Worm (Caenorhabditis elegans) whole organism, young adult: ENCODE data around the gene tag-52.

ENCODE experiments used
- B0035.1 ChIP-seq: sonication (generic microtip); optimal IDR thresholded peaks from 2 replicates; lab custom pipeline; 2016; ENCODE audit warnings: missing genetic modification characterization, mild to moderate bottlenecking, missing compliant biosample characterization, missing genotype, missing genetic modification reagents
- B0261.1 ChIP-seq: sonication (generic microtip); optimal IDR thresholded peaks from 2 replicates; lab custom pipeline; 2016; ENCODE audit warnings: mild to moderate bottlenecking, missing genetic modification characterization, moderate library complexity, missing compliant biosample characterization
- B0336.3 ChIP-seq: fragments of 200-800 bp; sonication (Bioruptor generic); IDR thresholded peaks from 2 replicates; pipeline ENCODE4 v1.3.6; 2022; ENCODE audit warnings: missing genetic modification characterization, missing compliant biosample characterization
- C17E4.6 ChIP-seq: fragments of 200-800 bp; sonication (Bioruptor generic); IDR thresholded peaks from 2 replicates; pipeline ENCODE4 v1.3.6; 2022; ENCODE audit warnings: missing genetic modification reagents, missing genetic modification characterization, missing compliant biosample characterization
- F23B12.7 ChIP-seq: sonication (generic microtip); optimal IDR thresholded peaks from 2 replicates; lab custom pipeline; 2017; ENCODE audit warnings: missing genetic modification characterization, mild to moderate bottlenecking, missing compliant biosample characterization, antibody characterized with exemption, moderate library complexity; ENCODE audit not compliant: insufficient read depth
- F52B5.7 ChIP-seq: sonication (generic microtip); optimal IDR thresholded peaks from 2 replicates; lab custom pipeline; 2016; ENCODE audit warnings: mild to moderate bottlenecking, missing genetic modification characterization, missing compliant biosample characterization
- T26A5.8 ChIP-seq: sonication (generic microtip); optimal IDR thresholded peaks from 2 replicates; lab custom pipeline; 2016; ENCODE audit warnings: missing genetic modification characterization, missing compliant biosample characterization
- Y53G8AR.9 ChIP-seq: fragments of 200-800 bp; sonication (Bioruptor generic); conservative IDR thresholded peaks from 2 replicates; pipeline ENCODE4 v1.3.6; 2022; ENCODE audit warnings: missing genetic modification reagents, missing genetic modification characterization, missing compliant biosample characterization
- ama-1 ChIP-seq, 3 experiments: fragments of 150-350 bp in 1 of 3; sonication (generic microtip) in 2 of 3; optimal IDR thresholded peaks; 2 replicates each; lab custom pipeline; 2014 to 2018; ENCODE audit warnings: missing biosample characterization in 2 of 3, missing genetic modification characterization in 2 of 3, missing genetic modification reagents in 2 of 3
- cebp-1 ChIP-seq, 2 experiments: fragments of 200-800 bp in 1 of 2; sonication (Bioruptor generic) in 1 of 2; sonication (generic microtip) in 1 of 2; IDR thresholded peaks in 1 of 2; optimal IDR thresholded peaks in 1 of 2; 2 replicates each; pipeline versions ENCODE4 v1.3.6 to Lab custom; 2017 to 2022; ENCODE audit warnings: missing compliant biosample characterization in 2 of 2, missing genetic modification characterization in 2 of 2, mild to moderate bottlenecking in 1 of 2, missing genetic modification reagents in 1 of 2, moderate library complexity in 1 of 2
- ceh-27 ChIP-seq: fragments of 200-800 bp; sonication (Bioruptor generic); optimal IDR thresholded peaks from 2 replicates; lab custom pipeline; 2018; ENCODE audit warnings: mild to moderate bottlenecking, missing genetic modification characterization, moderate library complexity, missing compliant biosample characterization
- dpff-1 ChIP-seq: sonication (generic microtip); optimal IDR thresholded peaks from 2 replicates; lab custom pipeline; 2017; ENCODE audit warnings: mild to moderate bottlenecking, missing genetic modification characterization, missing compliant biosample characterization
- egl-18 ChIP-seq: fragments of 200-800 bp; sonication (Bioruptor generic); IDR thresholded peaks from 2 replicates; pipeline ENCODE4 v1.3.6; 2022; ENCODE audit warnings: missing genetic modification reagents, missing genetic modification characterization, missing compliant biosample characterization
- egrh-3 ChIP-seq: fragments of 200-800 bp; sonication (Bioruptor generic); IDR thresholded peaks from 2 replicates; pipeline ENCODE4 v1.3.6; 2022; ENCODE audit warnings: missing genetic modification reagents, missing genetic modification characterization, missing compliant biosample characterization
- gei-17 ChIP-seq: fragments of 200-800 bp; sonication (Bioruptor generic); optimal IDR thresholded peaks from 2 replicates; lab custom pipeline; 2018; ENCODE audit warnings: mild to moderate bottlenecking, missing genetic modification characterization, missing compliant biosample characterization
- him-1 ChIP-seq: sonication (generic microtip); optimal IDR thresholded peaks from 2 replicates; lab custom pipeline; 2016; ENCODE audit warnings: missing genotype, missing genetic modification reagents, missing genetic modification characterization, missing compliant biosample characterization
- let-526 ChIP-seq: fragments of 200-800 bp; sonication (Bioruptor generic); IDR thresholded peaks from 2 replicates; pipeline ENCODE4 v1.3.6; 2022; ENCODE audit warnings: missing genetic modification reagents, missing genetic modification characterization, missing compliant biosample characterization
- lin-26 ChIP-seq: fragments of 200-800 bp; sonication (Bioruptor generic); IDR thresholded peaks from 2 replicates; pipeline ENCODE4 v1.3.6; 2022; ENCODE audit warnings: missing genetic modification reagents, missing genetic modification characterization, missing compliant biosample characterization
- lir-1 ChIP-seq: fragments of 200-800 bp; sonication (Bioruptor generic); conservative IDR thresholded peaks from 2 replicates; pipeline ENCODE4 v1.3.6; 2022; ENCODE audit warnings: missing genetic modification reagents, missing genetic modification characterization, missing compliant biosample characterization
- madf-3 ChIP-seq: fragments of 200-800 bp; sonication (Bioruptor generic); IDR thresholded peaks from 2 replicates; pipeline ENCODE4 v1.3.6; 2022; ENCODE audit warnings: missing genetic modification reagents, missing genetic modification characterization, missing compliant biosample characterization
- mes-4 ChIP-seq: sonication (generic microtip); optimal IDR thresholded peaks from 2 replicates; lab custom pipeline; 2016; ENCODE audit warnings: missing genotype, missing genetic modification characterization, missing compliant biosample characterization
- nhr-120 ChIP-seq: fragments of 200-800 bp; sonication (Bioruptor generic); IDR thresholded peaks from 2 replicates; pipeline ENCODE4 v1.3.6; 2022; ENCODE audit warnings: missing genetic modification characterization, missing compliant biosample characterization
- nhr-179 ChIP-seq: sonication (generic microtip); optimal IDR thresholded peaks from 2 replicates; lab custom pipeline; 2016; ENCODE audit warnings: mild to moderate bottlenecking, missing genetic modification characterization, missing compliant biosample characterization
- nhr-27 ChIP-seq: fragments of 200-800 bp; sonication (Bioruptor generic); optimal IDR thresholded peaks from 2 replicates; lab custom pipeline; 2018; ENCODE audit warnings: mild to moderate bottlenecking, missing genetic modification characterization, moderate library complexity, missing compliant biosample characterization
- nhr-80 ChIP-seq: sonication (generic microtip); optimal IDR thresholded peaks from 2 replicates; lab custom pipeline; 2016; ENCODE audit warnings: missing genetic modification characterization, missing compliant biosample characterization
- pbrm-1 ChIP-seq: fragments of 200-800 bp; sonication (Bioruptor generic); IDR thresholded peaks from 2 replicates; pipeline ENCODE4 v1.3.6; 2022; ENCODE audit warnings: missing genetic modification reagents, missing genetic modification characterization, missing compliant biosample characterization
- pha-4 ChIP-seq: fragments of 150-350 bp; sonication (generic microtip); optimal IDR thresholded peaks from 2 replicates; lab custom pipeline; 2014; ENCODE audit warnings: missing biosample characterization, missing genetic modification reagents, missing genetic modification characterization
- rcor-1 ChIP-seq: fragments of 200-800 bp; sonication (Bioruptor generic); IDR thresholded peaks from 2 replicates; pipeline ENCODE4 v1.3.6; 2022; ENCODE audit warnings: missing genetic modification reagents, missing genetic modification characterization, missing compliant biosample characterization
- sdz-38 ChIP-seq: sonication (generic microtip); optimal IDR thresholded peaks from 2 replicates; lab custom pipeline; 2016; ENCODE audit warnings: missing genotype, missing genetic modification characterization, missing compliant biosample characterization
- sea-2 ChIP-seq: fragments of 200-800 bp; sonication (Bioruptor generic); IDR thresholded peaks from 2 replicates; pipeline ENCODE4 v1.3.6; 2022; ENCODE audit warnings: missing genetic modification characterization, missing compliant biosample characterization
- tbp1 ChIP-seq: fragments of 200-800 bp; sonication (Bioruptor generic); optimal IDR thresholded peaks from 2 replicates; lab custom pipeline; 2018; ENCODE audit warnings: mild to moderate bottlenecking, missing genetic modification characterization, missing compliant biosample characterization
- tbx-9 ChIP-seq: sonication (generic microtip); optimal IDR thresholded peaks from 2 replicates; lab custom pipeline; 2016; ENCODE audit warnings: borderline replicate concordance, missing genetic modification characterization, inconsistent platforms, missing compliant biosample characterization
- unc-130 ChIP-seq: sonication (generic microtip); optimal IDR thresholded peaks from 2 replicates; lab custom pipeline; 2016; ENCODE audit warnings: missing genetic modification reagents, missing genetic modification characterization, missing compliant biosample characterization
- ztf-18 ChIP-seq: sonication (generic microtip); optimal IDR thresholded peaks from 2 replicates; lab custom pipeline; 2016; ENCODE audit warnings: missing genotype, mild to moderate bottlenecking, missing genetic modification characterization, missing compliant biosample characterization
- ztf-6 ChIP-seq: fragments of 200-800 bp; sonication (Bioruptor generic); IDR thresholded peaks from 2 replicates; pipeline ENCODE4 v1.3.6; 2022; ENCODE audit warnings: missing genetic modification reagents, missing genetic modification characterization, missing compliant biosample characterization

The tag-52 gene

ce11 chrX:3694172-3694571 is 15.8 kb upstream of the tag-52 start (continued):
- no peak for TF ChIP-seq tbx-9
- no peak for TF ChIP-seq egl-18 (GFP tag; lab: Robert Waterston, UW)

ce11 chrX:3693138-3693537 is 14.8 kb upstream of the tag-52 start, which contains the start of gene C02F12.8:
Gene C02F12.8, minus strand, starts transcription at chrX:3693238.
- TF ChIP-seq T26A5.8 (tag; lab: Kevin White, UChicago) (no peak), ztf-6 (GFP tag; lab: Robert Waterston, UW) (no peak), lir-1 (GFP tag; lab: Robert Waterston, UW) (no peak), nhr-80 (no peak), cebp-1 (GFP tag; IDR thresholded peaks at IDR 0.05; lab: Robert Waterston, UW) (no peak), cebp-1 (tag; optimal IDR thresholded peaks at IDR 0.05; lab: Kevin White, UChicago) (no peak), mes-4 (tag; lab: Kevin White, UChicago) (no peak), madf-3 (no peak), egrh-3 (GFP tag; lab: Robert Waterston, UW) (no peak), gei-17 (GFP tag; lab: Kevin White, UChicago) (no peak), nhr-27 (tag; lab: Kevin White, UChicago) (no peak), dpff-1 (no peak), pha-4 (tag; lab: Kevin White, UChicago) (no peak), tbx-9 (no peak)
- TF ChIP-seq, all 124 proteins: peak for 0

DNA sequence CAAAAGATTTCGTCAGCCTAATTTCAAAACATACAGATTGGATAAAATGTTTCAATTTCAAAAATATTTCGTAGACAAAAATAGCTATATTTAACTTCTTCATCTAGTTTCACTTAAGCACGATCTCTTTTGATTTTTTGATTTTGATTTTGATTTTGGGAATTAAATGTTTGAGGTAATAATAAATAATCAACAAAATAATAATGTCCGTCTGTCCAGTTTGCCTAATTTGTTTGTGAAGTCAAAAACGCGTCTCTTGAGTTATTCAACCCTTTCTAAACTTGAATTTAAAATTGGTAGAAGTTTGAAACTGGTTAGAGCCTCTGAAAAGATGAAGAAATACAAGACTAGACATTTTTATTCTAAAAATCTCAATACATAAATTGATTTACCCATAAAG is 11.4 kb upstream of the tag-52 start:
- no peak for TF ChIP-seq sdz-38
- TF ChIP-seq lin-26 (GFP tag; lab: Robert Waterston, UW), result no peak
- TF ChIP-seq nhr-120 (GFP tag; lab: Robert Waterston, UW), result no peak
- no peak for TF ChIP-seq nhr-179 (tag; lab: Kevin White, UChicago)
- no peak for TF ChIP-seq Y53G8AR.9
- TF ChIP-seq B0336.3, result no peak
- no peak for TF ChIP-seq nhr-80
- no peak for TF ChIP-seq ztf-18 (tag; lab: Kevin White, UChicago)
- TF ChIP-seq F52B5.7 (tag; lab: Kevin White, UChicago), result no peak

- TF ChIP-seq rcor-1 (GFP tag; lab: Robert Waterston, UW), result no peak
- TF ChIP-seq unc-130 (GFP tag; lab: Kevin White, UChicago), result no peak
- no peak for TF ChIP-seq egrh-3 (GFP tag; lab: Robert Waterston, UW)
- no peak for TF ChIP-seq him-1 (tag; lab: Kevin White, UChicago)
- TF ChIP-seq tbp1, result no peak
- no peak for TF ChIP-seq ceh-27 (GFP tag; lab: Kevin White, UChicago)
- no peak for TF ChIP-seq nhr-179 (tag; lab: Kevin White, UChicago)
- TF ChIP-seq pbrm-1 (GFP tag; lab: Robert Waterston, UW), result no peak
- TF ChIP-seq ama-1 (optimal IDR thresholded peaks at IDR 0.05; lab: Kevin White, UChicago), result no peak
- TF ChIP-seq ama-1 (GFP tag; optimal IDR thresholded peaks at IDR 0.05; lab: Kevin White, UChicago), result no peak
- TF ChIP-seq F23B12.7 (tag; lab: Kevin White, UChicago), result no peak
- no peak for TF ChIP-seq C17E4.6
- TF ChIP-seq B0261.1 (tag; lab: Kevin White, UChicago), result no peak
- no peak for TF ChIP-seq B0035.1 (tag; lab: Kevin White, UChicago)
- TF ChIP-seq Y53G8AR.9, result no peak
- no peak for TF ChIP-seq let-526 (GFP tag; lab: Robert Waterston, UW)
- no peak for TF ChIP-seq sea-2 (GFP tag; lab: Robert Waterston, UW)
Measured at ce11 chrX:3689155-3689719, 10.9 kb upstream of the tag-52 start, which contains the start of gene tag-278. Gene tag-278, minus strand, starts transcription at chrX:3689205.
